Worm (Caenorhabditis elegans) whole organism, midembryonic: ENCODE results near the gene Y25C1A.8.

Experiments
- T22C8.4 ChIP-seq: fragments of 200-800 bp; sonication (Bioruptor generic); IDR thresholded peaks from 2 replicates; pipeline ENCODE4 v1.3.6; 2022; ENCODE audit warnings: missing genetic modification characterization, missing compliant biosample characterization
- cog-1 ChIP-seq: sonication (generic microtip); optimal IDR thresholded peaks from 2 replicates; lab custom pipeline; 2016; ENCODE audit warnings: missing genetic modification characterization, missing compliant biosample characterization
- flt-1 ChIP-seq: fragments of 200-800 bp; sonication (Bioruptor generic); IDR thresholded peaks from 2 replicates; pipeline ENCODE4 v1.3.6; 2022; ENCODE audit warnings: missing genetic modification characterization, missing compliant biosample characterization
- klf-2 ChIP-seq: fragments of 200-800 bp; sonication (Bioruptor generic); conservative IDR thresholded peaks from 2 replicates; pipeline ENCODE4 v1.3.6; 2022; ENCODE audit warnings: missing genetic modification reagents, missing genetic modification characterization, missing compliant biosample characterization
- med-1 ChIP-seq: sonication (generic microtip); optimal IDR thresholded peaks from 2 replicates; lab custom pipeline; 2017; ENCODE audit warnings: missing genetic modification characterization, mild to moderate bottlenecking, missing compliant biosample characterization, antibody characterized with exemption, missing genetic modification reagents; ENCODE audit not compliant: insufficient read depth
- tab-1 ChIP-seq: fragments of 200-800 bp; sonication (Bioruptor generic); IDR thresholded peaks from 2 replicates; pipeline ENCODE4 v1.3.6; 2022; ENCODE audit warnings: missing genetic modification characterization, missing compliant biosample characterization
- ztf-23 ChIP-seq: fragments of 200-800 bp; sonication (Bioruptor generic); IDR thresholded peaks from 2 replicates; pipeline ENCODE4 v1.3.6; 2022; ENCODE audit warnings: missing genetic modification reagents, missing genetic modification characterization, missing compliant biosample characterization
- ztf-29 ChIP-seq: fragments of 200-800 bp; sonication (Bioruptor generic); IDR thresholded peaks from 2 replicates; pipeline ENCODE4 v1.3.6; 2022; ENCODE audit warnings: missing genetic modification reagents, missing genetic modification characterization, missing compliant biosample characterization

DNA sequence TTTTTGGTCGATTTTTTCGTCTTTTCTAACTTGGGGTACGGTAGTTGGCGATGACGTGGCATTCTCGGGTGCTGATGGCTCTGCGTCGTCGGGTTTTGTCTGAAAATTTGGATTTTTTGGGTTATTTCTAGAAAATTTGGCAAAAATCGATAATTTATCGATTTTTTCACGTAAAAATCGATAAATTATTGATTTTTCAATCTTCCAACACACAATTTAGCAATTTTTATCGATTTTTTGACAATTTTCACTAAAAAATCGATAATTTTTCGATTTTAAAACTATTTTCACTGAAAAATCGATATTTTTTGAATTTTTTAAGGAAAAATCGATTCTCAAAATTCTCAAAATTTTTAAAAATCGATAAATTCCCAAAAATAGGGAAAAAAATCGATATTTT lies 13.9 kb downstream of the Y25C1A.8 start:
- TF ChIP-seq cog-1 (tag; lab: Kevin White, UChicago) (no peak), klf-2 (GFP tag; lab: Robert Waterston, UW) (no peak), flt-1 (GFP tag; lab: Robert Waterston, UW) (no peak), ztf-23 (GFP tag; lab: Robert Waterston, UW) (no peak), tab-1 (GFP tag; lab: Robert Waterston, UW) (no peak), ztf-29 (GFP tag; lab: Robert Waterston, UW) (no peak), T22C8.4 (GFP tag; lab: Robert Waterston, UW) (peak; percentile 41), med-1 (GFP tag; lab: Kevin White, UChicago) (no peak)
